Worm (Caenorhabditis elegans): ENCODE data around the gene Y73F8A.15.
A peak's percentile ranks its signal among the peaks of the same experiment; 100 is the strongest.

The Y73F8A.15 gene

DNA sequence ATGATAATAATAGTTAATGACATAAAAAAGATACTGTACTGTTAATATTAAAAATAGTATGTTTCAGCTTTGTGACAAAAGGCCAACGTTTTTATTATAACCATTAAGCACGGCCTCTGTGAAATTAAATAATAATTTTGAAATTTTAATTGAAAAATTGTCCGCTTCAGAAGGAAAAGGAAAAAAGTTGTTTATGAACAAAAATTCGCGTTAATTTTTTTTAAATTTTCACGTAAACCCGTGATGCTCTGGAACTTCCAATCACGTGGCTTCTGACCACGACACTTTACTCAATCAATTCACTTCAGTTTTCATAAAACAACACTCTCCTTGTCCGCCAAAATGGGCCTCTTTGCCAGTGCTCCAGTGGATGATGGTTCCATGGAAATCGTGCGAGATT lies at the start of gene Y73F8A.15:
TSS of gene Y73F8A.15 (plus strand) at position 301 of the 400 bp plus-strand sequence.
- TF ChIP-seq ref-1 (GFP tag; conservative IDR thresholded peaks at IDR 0.05) (no peak), ztf-23 (GFP tag; IDR thresholded peaks at IDR 0.05) (no peak), med-1 (GFP tag; optimal IDR thresholded peaks at IDR 0.05; ENCODE audit: insufficient read depth) (no peak), T22C8.4 (GFP tag; IDR thresholded peaks at IDR 0.05) (no peak), flt-1 (GFP tag; IDR thresholded peaks at IDR 0.05) (no peak), cog-1 (tag; optimal IDR thresholded peaks at IDR 0.05) (no peak), klf-2 (GFP tag; conservative IDR thresholded peaks at IDR 0.05) (no peak), tab-1 (GFP tag; IDR thresholded peaks at IDR 0.05) (no peak), ztf-29 (GFP tag; IDR thresholded peaks at IDR 0.05) (no peak)

DNA sequence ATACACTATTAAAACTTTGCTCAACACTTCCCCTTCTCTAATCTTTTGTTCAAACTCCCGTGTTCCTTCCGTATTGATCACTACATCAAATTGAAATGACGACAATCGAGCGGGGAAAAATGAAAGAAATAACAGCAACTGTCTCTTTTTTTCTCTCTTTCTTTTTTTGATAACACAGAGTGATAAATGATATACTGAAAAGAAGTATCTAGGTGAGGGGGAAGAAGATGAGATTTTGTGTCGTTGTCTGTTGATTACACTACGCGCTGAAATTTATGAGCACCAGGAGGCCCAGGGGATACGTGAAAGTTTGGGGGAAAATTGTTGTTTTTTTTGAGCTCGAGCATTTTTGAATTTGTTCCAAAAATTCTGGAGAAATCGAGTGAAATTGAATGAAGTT lies 47.3 kb upstream of the Y73F8A.15 start:
- TF ChIP-seq ref-1 (GFP tag; conservative IDR thresholded peaks at IDR 0.05) (no peak), klf-2 (GFP tag; conservative IDR thresholded peaks at IDR 0.05) (no peak), ztf-29 (GFP tag; IDR thresholded peaks at IDR 0.05) (no peak), med-1 (GFP tag; optimal IDR thresholded peaks at IDR 0.05; ENCODE audit: insufficient read depth) (no peak), T22C8.4 (GFP tag; IDR thresholded peaks at IDR 0.05) (no peak), ztf-23 (GFP tag; IDR thresholded peaks at IDR 0.05) (no peak), flt-1 (GFP tag; IDR thresholded peaks at IDR 0.05) (no peak)

DNA sequence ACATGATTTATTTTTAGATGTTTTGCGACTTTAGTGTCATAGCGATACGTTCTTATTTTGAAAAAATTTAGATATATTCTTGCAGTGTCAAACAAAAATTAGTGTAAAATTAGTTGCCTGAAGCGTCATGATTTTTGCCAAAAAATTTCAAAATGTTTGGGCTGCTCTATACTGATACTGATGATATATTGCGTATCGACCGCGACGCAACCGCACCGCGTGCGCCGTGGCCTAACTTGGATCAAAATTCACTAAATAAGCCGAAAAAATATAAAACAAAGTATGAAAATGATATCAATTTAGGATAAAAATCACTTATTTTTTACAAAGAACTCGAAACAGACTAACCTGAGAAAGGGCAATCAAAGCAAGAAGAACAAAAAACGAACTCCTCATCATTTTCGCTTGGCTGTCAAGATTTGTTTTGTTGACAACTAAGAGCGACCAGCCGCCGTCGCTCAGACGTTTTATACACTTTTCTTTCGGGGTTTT lies 46.0 kb upstream of the Y73F8A.15 start, which contains the start of gene ccg-1:
TSS of gene ccg-1 (minus strand) at position 442 of the 492 bp plus-strand sequence.
- TF ChIP-seq cog-1 (tag; optimal IDR thresholded peaks at IDR 0.05) (no peak), flt-1 (GFP tag; IDR thresholded peaks at IDR 0.05) (no peak), ztf-23 (GFP tag; IDR thresholded peaks at IDR 0.05) (no peak), T22C8.4 (GFP tag; IDR thresholded peaks at IDR 0.05) (no peak), klf-2 (GFP tag; conservative IDR thresholded peaks at IDR 0.05) (no peak), ref-1 (GFP tag; conservative IDR thresholded peaks at IDR 0.05) (no peak), tab-1 (GFP tag; IDR thresholded peaks at IDR 0.05) (no peak), med-1 (GFP tag; optimal IDR thresholded peaks at IDR 0.05; ENCODE audit: insufficient read depth) (no peak), ztf-29 (GFP tag; IDR thresholded peaks at IDR 0.05) (no peak)

DNA sequence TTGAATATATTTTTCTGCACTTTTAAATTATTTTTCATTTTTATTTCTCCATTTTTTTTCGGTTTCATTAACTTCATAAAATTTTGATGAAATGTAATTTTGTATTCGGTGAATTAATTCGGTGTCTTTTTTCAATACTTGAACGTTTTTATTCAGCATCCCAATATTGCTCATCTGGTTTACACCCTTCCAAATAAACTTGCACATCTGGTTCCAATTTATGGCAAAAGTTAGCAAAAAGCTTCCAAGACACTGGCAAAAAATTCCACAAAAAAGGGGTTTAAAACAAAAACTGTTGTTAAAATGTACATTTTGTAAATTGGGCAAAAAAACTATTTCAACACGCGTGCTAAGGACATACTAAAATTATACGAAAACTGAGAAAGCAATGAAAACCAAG lies 41.2 kb upstream of the Y73F8A.15 start:
- TF ChIP-seq cog-1 (tag; optimal IDR thresholded peaks at IDR 0.05) (no peak), tab-1 (GFP tag; IDR thresholded peaks at IDR 0.05) (no peak), med-1 (GFP tag; optimal IDR thresholded peaks at IDR 0.05; ENCODE audit: insufficient read depth) (no peak), flt-1 (GFP tag; IDR thresholded peaks at IDR 0.05) (no peak), ref-1 (GFP tag; conservative IDR thresholded peaks at IDR 0.05) (no peak)

DNA sequence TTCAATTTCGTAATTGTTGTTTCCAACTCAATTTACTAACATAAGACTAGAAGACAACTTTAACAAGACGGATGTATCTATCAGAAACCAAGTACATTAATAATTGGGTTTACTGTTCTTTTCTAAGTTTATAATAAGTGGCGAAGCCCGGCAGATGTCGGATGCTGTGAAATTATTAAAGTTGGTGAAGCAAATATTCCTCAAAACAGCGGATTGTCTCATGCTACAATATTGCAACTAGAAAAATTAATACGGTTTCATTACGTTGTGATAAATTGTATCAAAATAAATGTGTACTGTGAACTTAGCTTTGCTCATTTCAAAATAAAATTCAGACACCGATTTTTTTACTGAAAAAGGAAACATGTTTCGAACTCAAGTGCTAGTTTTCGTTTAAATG lies 37.8 kb upstream of the Y73F8A.15 start:
- TF ChIP-seq klf-2 (GFP tag; conservative IDR thresholded peaks at IDR 0.05): no peak
- TF ChIP-seq flt-1 (GFP tag; IDR thresholded peaks at IDR 0.05): no peak
- TF ChIP-seq ztf-29 (GFP tag; IDR thresholded peaks at IDR 0.05): no peak
- no peak for TF ChIP-seq T22C8.4 (GFP tag; IDR thresholded peaks at IDR 0.05)
- TF ChIP-seq ref-1 (GFP tag; conservative IDR thresholded peaks at IDR 0.05): no peak
- TF ChIP-seq tab-1 (GFP tag; IDR thresholded peaks at IDR 0.05): no peak
- no peak for TF ChIP-seq ztf-23 (GFP tag; IDR thresholded peaks at IDR 0.05)
- TF ChIP-seq med-1 (GFP tag; optimal IDR thresholded peaks at IDR 0.05; ENCODE audit: insufficient read depth): no peak
- no peak for TF ChIP-seq cog-1 (tag; optimal IDR thresholded peaks at IDR 0.05)

DNA sequence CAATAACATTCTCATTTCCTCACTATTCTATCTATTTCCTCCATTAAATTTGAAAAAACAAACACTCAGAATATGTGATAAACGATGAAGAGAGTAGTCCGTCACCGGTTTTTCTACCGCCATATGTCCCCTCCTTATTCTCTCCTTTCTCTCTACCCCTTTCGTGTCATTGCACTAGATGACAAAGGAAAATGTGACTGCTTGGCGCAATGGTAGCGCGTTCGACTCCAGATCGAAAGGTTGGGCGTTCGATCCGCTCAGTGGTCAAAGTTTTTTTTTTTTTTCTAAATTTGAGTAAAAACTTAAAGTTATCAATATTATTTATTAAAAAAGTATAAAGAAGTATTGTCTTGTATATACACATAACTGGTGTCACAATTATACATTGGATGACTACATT lies 31.9 kb upstream of the Y73F8A.15 start:
- TF ChIP-seq ref-1 (GFP tag; conservative IDR thresholded peaks at IDR 0.05) (peak; percentile 76), cog-1 (tag; optimal IDR thresholded peaks at IDR 0.05) (no peak), med-1 (GFP tag; optimal IDR thresholded peaks at IDR 0.05; ENCODE audit: insufficient read depth) (peak; percentile 49), klf-2 (GFP tag; conservative IDR thresholded peaks at IDR 0.05) (no peak), T22C8.4 (GFP tag; IDR thresholded peaks at IDR 0.05) (peak; percentile 79), tab-1 (GFP tag; IDR thresholded peaks at IDR 0.05) (peak; percentile 87), flt-1 (GFP tag; IDR thresholded peaks at IDR 0.05) (peak; percentile 90)

DNA sequence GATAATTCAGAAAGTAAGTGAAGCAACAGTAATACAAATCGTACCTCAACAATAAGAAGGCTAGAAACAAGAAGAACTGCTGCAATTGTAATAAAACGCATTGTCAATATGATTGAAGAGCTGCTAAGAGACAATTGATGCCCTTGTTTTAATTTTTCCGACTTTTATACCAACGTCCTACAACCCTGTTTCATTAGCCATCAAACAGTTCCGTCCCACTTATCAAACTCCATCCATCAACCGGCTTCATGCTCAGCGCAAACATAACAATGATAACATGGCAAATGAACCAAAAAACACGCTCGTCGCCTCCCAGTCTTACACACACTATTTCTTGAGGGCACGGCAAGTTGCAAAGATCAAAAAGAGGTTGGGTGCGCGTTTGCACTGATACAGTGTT lies 30.2 kb upstream of the Y73F8A.15 start, which contains the start of gene pqn-90:
TSS of gene pqn-90 (minus strand) at position 101 of the 400 bp plus-strand sequence.
- TF ChIP-seq ztf-23 (GFP tag; IDR thresholded peaks at IDR 0.05): no peak
- no peak for TF ChIP-seq tab-1 (GFP tag; IDR thresholded peaks at IDR 0.05)
- no peak for TF ChIP-seq cog-1 (tag; optimal IDR thresholded peaks at IDR 0.05)

DNA sequence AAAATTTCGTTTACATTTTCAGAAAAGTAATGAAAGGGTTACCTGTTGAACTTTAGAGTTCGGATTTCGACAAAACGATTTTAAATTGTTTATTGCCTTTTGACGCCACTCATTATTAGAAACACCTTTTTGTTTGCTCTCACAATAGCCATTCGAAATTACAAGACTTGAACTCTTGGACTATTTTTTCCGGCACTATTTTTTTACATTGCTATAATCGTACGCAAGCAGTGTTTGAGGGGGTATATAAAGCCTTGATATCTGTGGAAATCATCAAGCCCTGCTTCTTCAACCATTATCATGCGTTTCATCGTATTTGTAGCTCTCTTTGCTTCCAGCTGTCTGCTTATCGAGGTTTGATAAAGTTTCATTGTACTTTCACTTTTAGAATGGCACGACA lies 29.8 kb upstream of the Y73F8A.15 start, which contains the start of gene pqn-91:
TSS of gene pqn-91 (plus strand) at position 301 of the 400 bp plus-strand sequence.
- TF ChIP-seq ztf-29 (GFP tag; IDR thresholded peaks at IDR 0.05) (no peak), ref-1 (GFP tag; conservative IDR thresholded peaks at IDR 0.05) (no peak), T22C8.4 (GFP tag; IDR thresholded peaks at IDR 0.05) (no peak), cog-1 (tag; optimal IDR thresholded peaks at IDR 0.05) (no peak), ztf-23 (GFP tag; IDR thresholded peaks at IDR 0.05) (no peak), tab-1 (GFP tag; IDR thresholded peaks at IDR 0.05) (no peak), klf-2 (GFP tag; conservative IDR thresholded peaks at IDR 0.05) (no peak), flt-1 (GFP tag; IDR thresholded peaks at IDR 0.05) (no peak), med-1 (GFP tag; optimal IDR thresholded peaks at IDR 0.05; ENCODE audit: insufficient read depth) (no peak)

DNA sequence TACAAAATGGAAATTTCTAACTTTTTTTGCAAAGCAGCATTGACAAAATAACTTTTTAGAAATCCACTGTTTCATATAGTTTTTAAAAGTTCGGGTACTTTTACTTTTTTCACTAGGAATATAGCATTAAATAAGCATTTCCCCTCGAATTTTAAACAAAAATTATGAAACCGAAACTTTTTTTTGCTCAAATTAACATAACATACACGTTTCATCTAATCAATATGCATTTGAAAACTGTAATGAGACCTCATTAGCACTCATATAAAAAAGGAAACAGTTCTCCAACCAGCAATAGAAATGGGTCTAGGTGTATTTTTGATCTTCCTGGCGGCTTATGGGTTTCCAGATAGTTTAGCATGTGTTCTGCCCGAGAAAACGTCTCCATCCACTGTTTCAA lies 27.3 kb upstream of the Y73F8A.15 start, which contains the start of gene Y73F8A.10:
TSS of gene Y73F8A.10 (plus strand) at position 301 of the 400 bp plus-strand sequence.
- TF ChIP-seq tab-1 (GFP tag; IDR thresholded peaks at IDR 0.05): no peak
- TF ChIP-seq ztf-23 (GFP tag; IDR thresholded peaks at IDR 0.05): no peak
- TF ChIP-seq klf-2 (GFP tag; conservative IDR thresholded peaks at IDR 0.05): no peak
- TF ChIP-seq ztf-29 (GFP tag; IDR thresholded peaks at IDR 0.05): no peak
- TF ChIP-seq T22C8.4 (GFP tag; IDR thresholded peaks at IDR 0.05): no peak
- no peak for TF ChIP-seq ref-1 (GFP tag; conservative IDR thresholded peaks at IDR 0.05)
- no peak for TF ChIP-seq flt-1 (GFP tag; IDR thresholded peaks at IDR 0.05)
- TF ChIP-seq cog-1 (tag; optimal IDR thresholded peaks at IDR 0.05): no peak
- TF ChIP-seq med-1 (GFP tag; optimal IDR thresholded peaks at IDR 0.05; ENCODE audit: insufficient read depth): no peak

DNA sequence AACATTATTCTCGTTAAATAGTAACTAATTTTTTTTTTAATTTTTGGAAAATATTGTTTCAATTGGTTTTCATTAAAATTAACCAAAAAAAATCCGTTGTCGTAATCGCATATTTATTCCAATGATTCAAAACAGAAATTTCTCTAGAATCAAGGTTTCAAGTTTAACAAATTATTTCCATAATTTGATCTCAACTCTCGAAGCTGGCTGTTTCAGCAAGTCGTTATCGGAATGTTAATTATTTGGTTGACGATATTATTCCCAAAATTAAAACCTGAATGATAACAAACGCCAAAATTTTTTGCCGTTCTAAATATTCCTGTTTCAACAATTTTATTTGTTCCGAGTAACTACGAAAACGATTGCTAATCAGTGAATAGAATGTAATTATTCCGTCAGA lies 21.3 kb upstream of the Y73F8A.15 start:
- TF ChIP-seq ztf-23 (GFP tag; IDR thresholded peaks at IDR 0.05): no peak
- TF ChIP-seq tab-1 (GFP tag; IDR thresholded peaks at IDR 0.05): no peak
- no peak for TF ChIP-seq flt-1 (GFP tag; IDR thresholded peaks at IDR 0.05)
- TF ChIP-seq klf-2 (GFP tag; conservative IDR thresholded peaks at IDR 0.05): no peak
- TF ChIP-seq ref-1 (GFP tag; conservative IDR thresholded peaks at IDR 0.05): no peak
- TF ChIP-seq cog-1 (tag; optimal IDR thresholded peaks at IDR 0.05): no peak
- TF ChIP-seq T22C8.4 (GFP tag; IDR thresholded peaks at IDR 0.05): no peak
- no peak for TF ChIP-seq med-1 (GFP tag; optimal IDR thresholded peaks at IDR 0.05; ENCODE audit: insufficient read depth)
- TF ChIP-seq ztf-29 (GFP tag; IDR thresholded peaks at IDR 0.05): no peak
